Worm (Caenorhabditis elegans): Measurements from ENCODE around the gene atg-2.

DNA sequence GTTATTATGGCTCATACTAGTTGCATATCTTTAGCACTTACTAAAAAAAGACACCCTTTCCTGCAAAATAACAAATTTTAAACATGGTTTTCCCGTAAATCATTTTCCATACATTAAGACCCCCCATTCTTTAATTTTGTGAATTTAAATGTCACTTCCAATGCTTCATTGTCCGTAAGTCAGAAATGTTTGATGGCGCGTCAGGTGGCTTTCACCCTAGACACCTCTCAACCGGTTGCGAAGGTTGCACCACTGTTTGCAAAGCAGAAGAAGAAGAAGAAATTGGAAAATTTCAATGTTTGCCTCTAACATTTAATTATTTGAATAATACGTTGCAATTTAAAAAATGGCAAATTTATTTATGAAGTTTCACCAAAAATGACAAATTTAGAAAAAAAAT is 5.0 kb upstream of the atg-2 start:
- TF ChIP-seq mdl-1 (tag; optimal IDR thresholded peaks at IDR 0.05) (no peak), lin-13 (GFP tag; optimal IDR thresholded peaks at IDR 0.05) (no peak), elt-1 (tag; optimal IDR thresholded peaks at IDR 0.05) (no peak), nhr-10 (tag; optimal IDR thresholded peaks at IDR 0.05) (no peak), nhr-25 (tag; optimal IDR thresholded peaks at IDR 0.05) (no peak)

Measured in whole organism, L2 larva.